Worm (Caenorhabditis elegans) whole organism, early embryonic: ENCODE results near the gene lipl-3.

Experiments
- B0310.2 ChIP-seq: sonication (generic microtip); optimal IDR thresholded peaks from 2 replicates; lab custom pipeline; 2016; ENCODE audit warnings: mild to moderate bottlenecking, missing genetic modification characterization, missing compliant biosample characterization
- F13C5.2 ChIP-seq: sonication (generic microtip); optimal IDR thresholded peaks from 2 replicates; lab custom pipeline; 2017; ENCODE audit warnings: mild to moderate bottlenecking, missing genetic modification characterization, inconsistent platforms, missing compliant biosample characterization
- aly-1 ChIP-seq: sonication (generic microtip); optimal IDR thresholded peaks from 2 replicates; lab custom pipeline; 2016; ENCODE audit warnings: missing genetic modification characterization, missing compliant biosample characterization
- ama-1 ChIP-seq: fragments of 150-350 bp; optimal IDR thresholded peaks from 2 replicates; lab custom pipeline; 2014
- ceh-13 ChIP-seq: fragments of 200-800 bp; sonication (Bioruptor generic); optimal IDR thresholded peaks from 2 replicates; lab custom pipeline; 2018; ENCODE audit warnings: mild to moderate bottlenecking, missing genetic modification characterization, missing compliant biosample characterization
- ceh-36 ChIP-seq: sonication (generic microtip); optimal IDR thresholded peaks from 2 replicates; lab custom pipeline; 2016; ENCODE audit warnings: missing genetic modification characterization, inconsistent platforms, missing compliant biosample characterization
- ets-7 ChIP-seq: sonication (generic microtip); optimal IDR thresholded peaks from 2 replicates; lab custom pipeline; 2016; ENCODE audit warnings: missing genotype, missing genetic modification characterization, missing compliant biosample characterization
- flt-1 ChIP-seq: fragments of 200-800 bp; sonication (Bioruptor generic); IDR thresholded peaks from 2 replicates; pipeline ENCODE4 v1.3.6; 2022; ENCODE audit warnings: missing genetic modification characterization, missing compliant biosample characterization
- hmbx-1 ChIP-seq: sonication (generic microtip); optimal IDR thresholded peaks from 2 replicates; lab custom pipeline; 2016; ENCODE audit warnings: mild to moderate bottlenecking, missing genetic modification characterization, missing compliant biosample characterization
- hmg-4 ChIP-seq: fragments of 200-800 bp; sonication (Bioruptor generic); optimal IDR thresholded peaks from 2 replicates; lab custom pipeline; 2018; ENCODE audit warnings: mild to moderate bottlenecking, missing genetic modification characterization, missing compliant biosample characterization
- hnd-1 ChIP-seq: sonication (generic microtip); optimal IDR thresholded peaks from 2 replicates; lab custom pipeline; 2016; ENCODE audit warnings: missing genetic modification characterization, missing compliant biosample characterization
- pes-1 ChIP-seq: fragments of 200-800 bp; sonication (Bioruptor generic); IDR thresholded peaks from 2 replicates; pipeline ENCODE4 v1.3.6; 2022; ENCODE audit warnings: missing genetic modification reagents, missing genetic modification characterization, missing compliant biosample characterization
- scrt-1 ChIP-seq: fragments of 200-800 bp; sonication (Bioruptor generic); IDR thresholded peaks from 2 replicates; pipeline ENCODE4 v1.3.6; 2022; ENCODE audit warnings: missing genetic modification characterization, missing compliant biosample characterization
- sea-1 ChIP-seq: fragments of 200-800 bp; sonication (Bioruptor generic); conservative IDR thresholded peaks from 2 replicates; pipeline ENCODE4 v1.3.6; 2022; ENCODE audit warnings: missing genetic modification characterization, missing compliant biosample characterization
- tbx-11 ChIP-seq: fragments of 200-800 bp; sonication (Bioruptor generic); IDR thresholded peaks from 2 replicates; pipeline ENCODE4 v1.3.6; 2022; ENCODE audit warnings: missing genetic modification characterization, missing compliant biosample characterization
- tbx-37 ChIP-seq: fragments of 200-800 bp; sonication (Bioruptor generic); conservative IDR thresholded peaks from 2 replicates; pipeline ENCODE4 v1.3.6; 2022; ENCODE audit warnings: missing genetic modification reagents, missing genetic modification characterization, missing compliant biosample characterization
- tra-4 ChIP-seq: sonication (generic microtip); optimal IDR thresholded peaks from 2 replicates; lab custom pipeline; 2017; ENCODE audit warnings: missing genetic modification characterization, missing compliant biosample characterization

Gene lipl-3

DNA sequence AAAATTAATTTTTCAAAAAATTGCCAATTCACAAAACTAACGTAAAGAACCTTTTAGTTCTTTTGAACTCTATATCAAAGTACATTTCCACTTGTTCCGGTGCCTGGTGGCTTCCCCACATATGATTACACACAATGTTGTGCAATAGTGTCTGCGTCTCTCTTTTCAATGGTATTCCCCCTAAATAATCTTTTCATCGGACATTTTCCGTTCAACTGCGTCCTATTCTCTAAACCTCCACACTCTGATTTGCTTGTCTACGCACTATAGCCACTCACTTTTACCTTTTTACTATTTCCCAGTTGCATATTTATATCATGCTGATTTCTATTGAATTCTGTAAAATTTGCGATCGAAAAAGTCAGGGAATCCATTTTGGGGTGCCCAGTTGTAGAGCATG is 8.0 kb upstream of the lipl-3 start, which contains the start of gene nhr-58:
Gene nhr-58 (plus strand): TSS at position 214 of the 400 bp plus-strand sequence.
- TF ChIP-seq pes-1 (GFP tag; lab: Robert Waterston, UW) (no peak), flt-1 (no peak), tra-4 (tag; lab: Kevin White, UChicago) (no peak), sea-1 (no peak), hmg-4 (GFP tag; lab: Kevin White, UChicago) (no peak), aly-1 (tag; lab: Kevin White, UChicago) (no peak), B0310.2 (tag; lab: Kevin White, UChicago) (no peak), scrt-1 (GFP tag; lab: Robert Waterston, UW) (no peak), F13C5.2 (tag; lab: Kevin White, UChicago) (no peak), ets-7 (tag; lab: Kevin White, UChicago) (no peak)

ce11 chrV:527602-528001 is 3.6 kb upstream of the lipl-3 start, which contains the start of gene srw-108:
TSS of gene srw-108 (plus strand) at chrV:527902.
- no peak for TF ChIP-seq hmbx-1 (tag; lab: Kevin White, UChicago)
- TF ChIP-seq F13C5.2 (tag; lab: Kevin White, UChicago), result no peak
- TF ChIP-seq ceh-13 (GFP tag; lab: Kevin White, UChicago), result no peak
- no peak for TF ChIP-seq pes-1 (GFP tag; lab: Robert Waterston, UW)
- no peak for TF ChIP-seq ceh-36
- TF ChIP-seq flt-1, result no peak
- TF ChIP-seq sea-1, result no peak
- no peak for TF ChIP-seq aly-1 (tag; lab: Kevin White, UChicago)
- no peak for TF ChIP-seq hnd-1 (tag; lab: Kevin White, UChicago)
- TF ChIP-seq scrt-1 (GFP tag; lab: Robert Waterston, UW), result no peak
- no peak for TF ChIP-seq ets-7 (tag; lab: Kevin White, UChicago)
- no peak for TF ChIP-seq ama-1
- TF ChIP-seq tra-4 (tag; lab: Kevin White, UChicago), result no peak
- no peak for TF ChIP-seq tbx-11 (GFP tag; lab: Robert Waterston, UW)
- no peak for TF ChIP-seq hmg-4 (GFP tag; lab: Kevin White, UChicago)
- TF ChIP-seq B0310.2 (tag; lab: Kevin White, UChicago), result no peak
- TF ChIP-seq tbx-37 (GFP tag; lab: Robert Waterston, UW), result no peak

DNA sequence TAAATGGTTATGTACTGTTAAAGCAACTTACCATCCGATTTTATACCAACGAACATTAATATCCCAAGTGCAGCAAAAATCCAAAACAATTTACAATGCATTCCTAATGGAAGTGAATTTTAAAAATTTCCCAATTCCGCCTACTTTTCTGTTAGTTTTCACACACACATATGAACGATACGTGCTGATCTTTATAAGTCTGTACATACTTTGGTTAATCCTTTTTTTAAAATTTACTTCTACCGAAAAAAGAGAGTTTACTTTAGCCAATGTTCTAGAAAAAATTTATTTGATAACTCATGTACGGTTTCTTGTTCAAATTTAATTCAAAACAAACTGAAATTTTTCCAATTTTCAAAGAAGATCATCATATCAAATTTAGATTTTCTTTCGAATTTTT is 1.0 kb upstream of the lipl-3 start, which contains the start of gene R11G11.16:
Gene R11G11.16 (minus strand): TSS at position 101 of the 400 bp plus-strand sequence.
- TF ChIP-seq F13C5.2 (tag; lab: Kevin White, UChicago) (no peak), ets-7 (tag; lab: Kevin White, UChicago) (no peak), B0310.2 (tag; lab: Kevin White, UChicago) (no peak), ama-1 (no peak), tbx-37 (GFP tag; lab: Robert Waterston, UW) (no peak), sea-1 (no peak), tra-4 (tag; lab: Kevin White, UChicago) (no peak), hmbx-1 (tag; lab: Kevin White, UChicago) (no peak), pes-1 (GFP tag; lab: Robert Waterston, UW) (no peak)

DNA sequence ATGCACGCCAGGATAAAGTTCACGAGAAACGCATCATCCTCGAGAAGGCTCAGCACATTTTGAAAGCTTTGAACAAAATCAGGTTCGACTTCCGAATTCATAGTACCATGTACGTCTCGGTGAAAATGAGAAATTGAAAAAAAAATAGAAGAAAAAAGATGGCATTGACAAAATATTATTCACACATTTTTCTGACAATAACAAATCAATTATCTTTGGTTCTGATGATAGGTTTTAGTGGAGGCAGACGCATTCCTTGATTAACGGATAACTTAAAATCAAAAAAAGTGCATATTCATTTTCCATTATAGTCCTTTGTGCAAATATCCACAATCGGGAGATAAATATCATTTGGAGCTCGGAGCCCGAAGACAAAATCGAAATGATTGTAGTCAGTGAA is 2.5 kb downstream of the lipl-3 start, which contains the start of gene srw-107:
Gene srw-107 (minus strand): TSS at position 101 of the 400 bp plus-strand sequence.
- no peak for TF ChIP-seq ceh-36

DNA sequence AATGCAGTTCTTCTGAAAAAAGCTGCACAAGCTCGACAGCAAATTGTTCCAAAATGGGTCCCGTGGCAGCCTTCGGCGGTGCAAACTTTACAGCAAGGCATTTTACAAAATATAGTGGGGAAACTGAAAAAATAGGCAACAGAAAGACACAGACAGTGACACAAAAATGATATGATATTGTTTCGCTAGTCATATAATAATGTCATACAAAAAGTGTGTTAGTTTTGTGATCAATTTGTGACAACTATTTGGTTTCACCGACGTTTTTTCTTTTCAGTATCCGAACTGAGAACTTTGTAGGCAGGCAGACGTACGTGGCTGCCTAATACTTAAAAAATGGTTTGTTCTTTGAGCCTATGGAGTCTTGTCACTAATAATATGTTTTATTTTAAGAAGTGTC is 4.6 kb downstream of the lipl-3 start, which contains the start of gene nhr-210:
Gene nhr-210 (minus strand): TSS at position 101 of the 400 bp plus-strand sequence.
- TF ChIP-seq ceh-36 (no peak), ets-7 (tag; lab: Kevin White, UChicago) (no peak), F13C5.2 (tag; lab: Kevin White, UChicago) (no peak), tbx-11 (GFP tag; lab: Robert Waterston, UW) (no peak), sea-1 (no peak), aly-1 (tag; lab: Kevin White, UChicago) (no peak), scrt-1 (GFP tag; lab: Robert Waterston, UW) (no peak), flt-1 (no peak), hmbx-1 (tag; lab: Kevin White, UChicago) (no peak)

DNA sequence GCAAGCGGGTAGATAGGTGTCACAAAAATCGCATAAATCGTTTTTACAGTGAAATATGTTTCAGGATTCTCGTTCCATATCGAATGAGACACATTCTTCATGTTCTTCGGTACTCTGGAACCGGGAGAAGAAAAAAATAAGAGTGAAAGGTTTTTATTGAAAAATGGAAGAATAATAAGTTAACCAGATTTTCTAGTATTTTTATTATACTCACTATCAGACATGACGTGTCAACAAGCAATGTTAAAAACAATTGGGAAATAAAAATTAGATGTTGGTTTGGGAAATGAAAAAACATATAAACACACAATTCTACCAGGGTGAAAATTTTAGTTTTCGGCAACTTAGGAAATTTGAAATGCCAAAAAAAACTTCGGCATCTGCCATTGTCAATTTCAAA is 11.6 kb downstream of the lipl-3 start, which contains the start of gene srh-37:
Gene srh-37 (minus strand): TSS at position 101 of the 400 bp plus-strand sequence.
- TF ChIP-seq F13C5.2 (tag; lab: Kevin White, UChicago), result no peak
- TF ChIP-seq sea-1, result no peak
- no peak for TF ChIP-seq pes-1 (GFP tag; lab: Robert Waterston, UW)
- no peak for TF ChIP-seq ceh-13 (GFP tag; lab: Kevin White, UChicago)

DNA sequence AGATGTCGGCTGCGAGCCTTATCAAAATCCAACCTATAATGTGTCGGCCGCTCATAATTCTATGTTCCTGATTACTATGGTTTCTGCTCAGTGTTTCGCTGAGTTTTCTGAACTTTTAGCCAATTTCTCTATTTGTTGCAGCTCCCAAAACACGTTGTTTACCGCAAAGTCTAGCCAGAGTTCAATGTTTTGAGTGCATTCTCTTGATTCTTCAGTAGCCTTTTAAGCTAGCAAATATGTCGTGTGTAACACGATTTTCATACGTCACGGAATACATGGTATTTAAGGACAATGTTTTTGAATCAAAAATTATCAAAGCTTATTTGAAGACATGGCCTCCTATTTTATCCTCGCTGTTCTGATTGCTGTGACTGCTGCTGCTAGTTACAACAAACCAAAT is 18.8 kb downstream of the lipl-3 start, which contains the start of gene srlf-19:
Gene srlf-19 (plus strand): TSS at position 301 of the 400 bp plus-strand sequence.
- TF ChIP-seq tbx-11 (GFP tag; lab: Robert Waterston, UW) (no peak), hmbx-1 (tag; lab: Kevin White, UChicago) (no peak), pes-1 (GFP tag; lab: Robert Waterston, UW) (no peak), hmg-4 (GFP tag; lab: Kevin White, UChicago) (no peak), tra-4 (tag; lab: Kevin White, UChicago) (no peak), B0310.2 (tag; lab: Kevin White, UChicago) (no peak), hnd-1 (tag; lab: Kevin White, UChicago) (no peak), ets-7 (tag; lab: Kevin White, UChicago) (no peak), F13C5.2 (tag; lab: Kevin White, UChicago) (no peak), ama-1 (no peak), sea-1 (no peak), tbx-37 (GFP tag; lab: Robert Waterston, UW) (no peak)

ce11 chrV:503728-504127 is 20.3 kb downstream of the lipl-3 start, which contains the start of gene srlf-35:
TSS of gene srlf-35 (plus strand) at chrV:504028.
- TF ChIP-seq pes-1 (GFP tag; lab: Robert Waterston, UW), result no peak
- no peak for TF ChIP-seq hmbx-1 (tag; lab: Kevin White, UChicago)
- no peak for TF ChIP-seq hmg-4 (GFP tag; lab: Kevin White, UChicago)
